Worm (Caenorhabditis elegans): Measurements from ENCODE around the gene T16G12.10.

- TF ChIP-seq lin-14 (GFP tag; optimal IDR thresholded peaks at IDR 0.05) (no peak), unc-62 (GFP tag; optimal IDR thresholded peaks at IDR 0.05) (no peak), fkh-10 (GFP tag; optimal IDR thresholded peaks at IDR 0.05) (peak; percentile 17), jun-1 (tag; optimal IDR thresholded peaks at IDR 0.05) (no peak)
Measured at ce11 chrIII:10035783-10036182, 20.1 kb downstream of the T16G12.10 start, which contains the start of gene xbx-3.
